Fruit fly (Drosophila melanogaster) whole organism, adult: Measurements from ENCODE around the gene CG17343.

Source experiments
- CG11617 ChIP-seq: fragments of 200-800 bp; sonication (Bioruptor generic); optimal IDR thresholded peaks from 2 replicates; lab custom pipeline; 2017; ENCODE audit warnings: mild to moderate bottlenecking, missing biosample characterization, missing genetic modification reagents, missing genetic modification characterization
- CG5204 ChIP-seq: fragments of 200-800 bp; sonication (Bioruptor generic); optimal IDR thresholded peaks from 2 replicates; lab custom pipeline; 2016; ENCODE audit warnings: missing biosample characterization, missing genetic modification characterization
- Hr96 ChIP-seq: fragments of 200-800 bp; sonication (Bioruptor generic); optimal IDR thresholded peaks from 2 replicates; lab custom pipeline; 2016; ENCODE audit warnings: missing biosample characterization, missing genetic modification characterization
- bab1 ChIP-seq: fragments of 200-800 bp; sonication (Bioruptor generic); optimal IDR thresholded peaks from 3 replicates; lab custom pipeline; 2019; ENCODE audit warnings: missing biosample characterization, mild to moderate bottlenecking, missing genetic modification characterization, moderate library complexity
- kay ChIP-seq: fragments of 200-800 bp; sonication (Bioruptor generic); peaks from one replicate; lab custom pipeline; 2016; ENCODE audit warnings: missing biosample characterization, missing genetic modification characterization, borderline replicate concordance
- ovo ChIP-seq: fragments of 200-800 bp; sonication (Bioruptor generic); optimal IDR thresholded peaks from 2 replicates; lab custom pipeline; 2016; ENCODE audit warnings: missing biosample characterization, missing genetic modification characterization

- TF ChIP-seq ovo (GFP tag; lab: Kevin White, UChicago) (no peak), CG11617 (GFP tag; lab: Kevin White, UChicago) (no peak), kay (no peak), Hr96 (GFP tag; lab: Kevin White, UChicago) (no peak), bab1 (no peak), CG5204 (GFP tag; lab: Kevin White, UChicago) (no peak)
Measured at dm6 chr2L:19074099-19074828, 9.5 kb downstream of the CG17343 start, which contains the start of gene CG17572.
